Worm (Caenorhabditis elegans): ENCODE data around the gene cyk-4.

ce11 chrIII:13771145-13771544, at the start of gene cyk-4, which contains the start of gene pdr-1:
- TF ChIP-seq skn-1 (tag; optimal IDR thresholded peaks at IDR 0.05) = no peak
- TF ChIP-seq elt-3 (tag; optimal IDR thresholded peaks at IDR 0.05) = no peak
- no peak for TF ChIP-seq nhr-67 (tag; optimal IDR thresholded peaks at IDR 0.05)
- no peak for TF ChIP-seq ceh-82 (tag; optimal IDR thresholded peaks at IDR 0.05)
- peak; percentile 62 for TF ChIP-seq lin-39 (tag; optimal IDR thresholded peaks at IDR 0.05)
- TF ChIP-seq unc-39 (tag; optimal IDR thresholded peaks at IDR 0.05) = no peak
- TF ChIP-seq pqm-1 (tag; optimal IDR thresholded peaks at IDR 0.05) = peak; percentile 32
- TF ChIP-seq ama-1 (optimal IDR thresholded peaks at IDR 0.05) = peak; percentile 26
- no peak for TF ChIP-seq nhr-76 (tag; optimal IDR thresholded peaks at IDR 0.05)
- TF ChIP-seq unc-62 (GFP tag; optimal IDR thresholded peaks at IDR 0.05) = no peak
